Worm (Caenorhabditis elegans): ENCODE measurements around the gene nhr-11.

ce11 chrIV:9070188-9070587 lies 385 bp downstream of the nhr-11 start:
- TF ChIP-seq elt-2 (tag; optimal IDR thresholded peaks at IDR 0.05) = peak; percentile 73
- TF ChIP-seq pha-2 (tag; optimal IDR thresholded peaks at IDR 0.05) = no peak
- no peak for TF ChIP-seq ztf-16 (tag; optimal IDR thresholded peaks at IDR 0.05)
- no peak for TF ChIP-seq ceh-30 (tag; optimal IDR thresholded peaks at IDR 0.05)
- TF ChIP-seq pag-3 (tag; optimal IDR thresholded peaks at IDR 0.05; ENCODE audit: borderline replicate concordance) = no peak
- no peak for TF ChIP-seq ceh-14 (tag; optimal IDR thresholded peaks at IDR 0.05)

Measured in whole organism, late embryonic.